Fruit fly (Drosophila melanogaster) S2 (cell line): ENCODE measurements around the gene EAChm.

Experiments
- CG8478 ChIP-seq: fragments of >200 bp; optimal IDR thresholded peaks from 2 replicates; lab custom pipeline; 2018
- CTCF ChIP-seq, 2 experiments: fragments of >200 bp; optimal IDR thresholded peaks; 2 replicates each; lab custom pipeline; 2018

dm6 chr3L:15013296-15013695 lies 41.3 kb upstream of the EAChm start:
- TF ChIP-seq CG8478 (lab: Kevin White, UChicago): no peak
- no peak for TF ChIP-seq CTCF (optimal IDR thresholded peaks at IDR 0.05; lab: Kevin White, UChicago)
